Fruit fly (Drosophila melanogaster): Measurements from ENCODE around the gene slpr.

dm6 chrX:8177742-8178141 is 757 bp upstream of the slpr start:
- TF ChIP-seq psq (optimal IDR thresholded peaks at IDR 0.05) (no peak), Myc (optimal IDR thresholded peaks at IDR 0.05) (no peak), ttk (optimal IDR thresholded peaks at IDR 0.05) (no peak), Sin3A (optimal IDR thresholded peaks at IDR 0.05) (no peak), insv (optimal IDR thresholded peaks at IDR 0.05) (no peak)
